Fruit fly (Drosophila melanogaster): ENCODE measurements around the gene GstD3.
A peak's percentile ranks its signal among the peaks of the same experiment; 100 is the strongest.

The GstD3 gene

DNA sequence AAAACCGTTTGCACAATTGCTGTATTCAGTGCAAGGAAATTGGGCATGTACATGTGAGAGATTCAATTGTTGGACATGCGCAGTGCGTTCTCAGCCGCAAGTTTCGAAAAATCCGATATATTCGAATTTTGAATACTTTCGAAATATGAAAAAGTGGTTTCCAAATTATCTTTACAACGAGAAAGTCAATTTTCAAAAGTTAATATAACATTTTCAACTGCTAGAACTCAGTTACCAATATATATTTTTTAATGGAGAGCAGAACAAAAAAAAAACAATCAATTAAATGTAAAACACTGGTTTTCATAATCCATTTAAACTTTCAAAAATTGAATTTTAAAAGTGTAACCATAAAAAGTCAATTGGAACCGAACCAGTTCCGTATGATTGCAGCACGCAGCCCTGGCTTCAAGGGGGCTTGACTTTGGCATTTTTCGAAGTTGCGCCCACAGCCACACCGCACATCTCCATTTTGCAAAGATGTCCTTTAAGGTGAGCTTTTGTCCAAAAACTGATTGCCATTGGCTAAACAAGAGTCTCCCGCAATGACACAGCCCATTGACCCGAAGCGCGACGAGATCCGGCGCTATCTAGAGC is 49.6 kb downstream of the GstD3 start, which contains the start of the genes Scgbeta and CG17202 (continued):
- TF ChIP-seq sug (tag; optimal IDR thresholded peaks at IDR 0.05): no peak
- TF ChIP-seq bsh (GFP tag; optimal IDR thresholded peaks at IDR 0.05): no peak
- TF ChIP-seq CG15073 (GFP tag; optimal IDR thresholded peaks at IDR 0.05): no peak
- no peak for TF ChIP-seq PHDP (tag; optimal IDR thresholded peaks at IDR 0.05)
- TF ChIP-seq chif (GFP tag; optimal IDR thresholded peaks at IDR 0.05): peak in 1 of 2 experiments; percentile 8
- TF ChIP-seq ash1 (GFP tag; optimal IDR thresholded peaks at IDR 0.05): no peak
- TF ChIP-seq CG2129 (GFP tag; IDR thresholded peaks at IDR 0.05; ENCODE audit: partially characterized antibody): no peak
- TF ChIP-seq sob (GFP tag; IDR thresholded peaks at IDR 0.05): no peak
- peak; percentile 32 for TF ChIP-seq CG12744 (GFP tag; optimal IDR thresholded peaks at IDR 0.05)
- TF ChIP-seq jumu (GFP tag; optimal IDR thresholded peaks at IDR 0.05): no peak
- no peak for TF ChIP-seq chinmo (GFP tag; IDR thresholded peaks at IDR 0.05; ENCODE audit: partially characterized antibody)
- no peak for TF ChIP-seq slp2 (GFP tag; optimal IDR thresholded peaks at IDR 0.05)
- TF ChIP-seq CG13123 (GFP tag; optimal IDR thresholded peaks at IDR 0.05): no peak
- TF ChIP-seq maf-S (GFP tag; optimal IDR thresholded peaks at IDR 0.05): no peak
- no peak for TF ChIP-seq CG17359 (tag; optimal IDR thresholded peaks at IDR 0.05)
- no peak for TF ChIP-seq sisA (GFP tag; IDR thresholded peaks at IDR 0.05)
- no peak for TF ChIP-seq CG14965 (GFP tag; optimal IDR thresholded peaks at IDR 0.05; ENCODE audit: borderline replicate concordance)
- no peak for TF ChIP-seq danr (GFP tag; IDR thresholded peaks at IDR 0.05)
- TF ChIP-seq YL-1 (GFP tag; optimal IDR thresholded peaks at IDR 0.05): peak; percentile 59
- TF ChIP-seq vnd (GFP tag; IDR thresholded peaks at IDR 0.05; ENCODE audit: partially characterized antibody): no peak
- peak; percentile 40 for TF ChIP-seq CG34376 (GFP tag; optimal IDR thresholded peaks at IDR 0.05)
- TF ChIP-seq CG7963 (GFP tag; IDR thresholded peaks at IDR 0.05; ENCODE audit: partially characterized antibody): no peak
- TF ChIP-seq lbe (GFP tag; optimal IDR thresholded peaks at IDR 0.05): no peak
- no peak for TF ChIP-seq CG1647 (GFP tag; optimal IDR thresholded peaks at IDR 0.05)
- no peak for TF ChIP-seq CG7357 (GFP tag; IDR thresholded peaks at IDR 0.05)
- TF ChIP-seq CG3995 (GFP tag; optimal IDR thresholded peaks at IDR 0.05): no peak
- TF ChIP-seq Antp (GFP tag; optimal IDR thresholded peaks at IDR 0.05): no peak
- no peak for TF ChIP-seq sqz (GFP tag; optimal IDR thresholded peaks at IDR 0.05)
- TF ChIP-seq Sox100B (GFP tag; optimal IDR thresholded peaks at IDR 0.05): no peak
- no peak for TF ChIP-seq gem (tag; optimal IDR thresholded peaks at IDR 0.05)
- TF ChIP-seq mirr (GFP tag; optimal IDR thresholded peaks at IDR 0.05): no peak
- TF ChIP-seq crc (GFP tag; optimal IDR thresholded peaks at IDR 0.05): no peak
- no peak for TF ChIP-seq ttk (GFP tag; IDR thresholded peaks at IDR 0.05)
- no peak for TF ChIP-seq unpg (GFP tag; optimal IDR thresholded peaks at IDR 0.05)
- no peak for TF ChIP-seq Atf3 (GFP tag; optimal IDR thresholded peaks at IDR 0.05)
- no peak for TF ChIP-seq gsb-n (tag; optimal IDR thresholded peaks at IDR 0.05)
- TF ChIP-seq jing (GFP tag; optimal IDR thresholded peaks at IDR 0.05): no peak
- peak; percentile 28 for TF ChIP-seq mam (GFP tag; optimal IDR thresholded peaks at IDR 0.05)
- no peak for TF ChIP-seq corto (GFP tag; optimal IDR thresholded peaks at IDR 0.05)
- no peak for TF ChIP-seq Doc2 (GFP tag; IDR thresholded peaks at IDR 0.05)
- no peak for TF ChIP-seq CG16815 (GFP tag; optimal IDR thresholded peaks at IDR 0.05)
- peak; percentile 7 for TF ChIP-seq Bteb2 (GFP tag; optimal IDR thresholded peaks at IDR 0.05)
- no peak for TF ChIP-seq Chrac-16 (GFP tag; optimal IDR thresholded peaks at IDR 0.05)
- TF ChIP-seq Xrp1 (GFP tag; IDR thresholded peaks at IDR 0.05): no peak
- TF ChIP-seq Drgx (GFP tag; IDR thresholded peaks at IDR 0.05): no peak
- no peak for TF ChIP-seq CG6175 (GFP tag; IDR thresholded peaks at IDR 0.05)
- TF ChIP-seq CG32767 (GFP tag; IDR thresholded peaks at IDR 0.05): 0 out of 2 replicates have a peak, but pooled peaks have one; percentile 12
- TF ChIP-seq gro (GFP tag; optimal IDR thresholded peaks at IDR 0.05): peak; percentile 42
- TF ChIP-seq Gsc (GFP tag; IDR thresholded peaks at IDR 0.05): no peak
- TF ChIP-seq Nf-YC (tag; optimal IDR thresholded peaks at IDR 0.05): no peak
- no peak for TF ChIP-seq CG12942 (GFP tag; optimal IDR thresholded peaks at IDR 0.05)
